Fruit fly (Drosophila melanogaster) whole organism, embryonic: ENCODE data around the gene Sirup.

ENCODE experiments used
- Adf1 ChIP-seq: fragments of 200-800 bp; sonication (Bioruptor generic); IDR thresholded peaks from 2 replicates; pipeline ENCODE4 v1.3.6; 2022; ENCODE audit warnings: missing biosample characterization, missing genetic modification characterization
- CG10321 ChIP-seq: fragments of 200-800 bp; sonication (Bioruptor generic); IDR thresholded peaks from 2 replicates; pipeline ENCODE4 v1.3.6; 2022; ENCODE audit warnings: missing biosample characterization, missing genetic modification characterization
- CG11723 ChIP-seq: fragments of 200-800 bp; sonication (Bioruptor generic); optimal IDR thresholded peaks from 2 replicates; lab custom pipeline; 2017; ENCODE audit warnings: missing biosample characterization, mild to moderate bottlenecking, missing genetic modification characterization
- CG13894 ChIP-seq: fragments of 200-800 bp; sonication (Bioruptor generic); optimal IDR thresholded peaks from 3 replicates; lab custom pipeline; 2018; ENCODE audit warnings: missing biosample characterization, mild to moderate bottlenecking, missing genetic modification characterization, moderate library complexity
- CG14014 ChIP-seq: fragments of 200-800 bp; sonication (Bioruptor generic); IDR thresholded peaks from 2 replicates; pipeline ENCODE4 v1.3.6; 2022; ENCODE audit warnings: missing biosample characterization, missing genetic modification characterization
- CG15011 ChIP-seq: fragments of 200-800 bp; sonication (Bioruptor generic); optimal IDR thresholded peaks from 3 replicates; lab custom pipeline; 2018; ENCODE audit warnings: missing biosample characterization, mild to moderate bottlenecking, missing genetic modification characterization
- CG15073 ChIP-seq: fragments of 200-800 bp; sonication (Bioruptor generic); optimal IDR thresholded peaks from 2 replicates; lab custom pipeline; 2016; ENCODE audit warnings: missing biosample characterization, missing genetic modification characterization
- CG1602 ChIP-seq: fragments of 200-800 bp; sonication (Bioruptor generic); optimal IDR thresholded peaks from 3 replicates; lab custom pipeline; 2016; ENCODE audit warnings: missing biosample characterization, missing genetic modification characterization
- CG17802 ChIP-seq: fragments of 200-800 bp; sonication (Bioruptor generic); optimal IDR thresholded peaks from 2 replicates; lab custom pipeline; 2018; ENCODE audit warnings: missing biosample characterization, mild to moderate bottlenecking, missing genetic modification characterization, moderate library complexity
- CG2678 ChIP-seq: fragments of 200-800 bp; sonication (Bioruptor generic); optimal IDR thresholded peaks from 3 replicates; lab custom pipeline; 2019; ENCODE audit warnings: missing biosample characterization, mild to moderate bottlenecking, missing genetic modification characterization, moderate library complexity
- CG3407 ChIP-seq: fragments of 200-800 bp; sonication (Bioruptor generic); optimal IDR thresholded peaks from 2 replicates; lab custom pipeline; 2018; ENCODE audit warnings: missing biosample characterization, mild to moderate bottlenecking, missing genetic modification characterization
- CG34224 ChIP-seq: fragments of 200-800 bp; sonication (Bioruptor generic); IDR thresholded peaks from 3 replicates; pipeline ENCODE4 v1.3.6; 2022; ENCODE audit warnings: missing biosample characterization, missing genetic modification characterization; ENCODE audit not compliant: partially characterized antibody
- CG34422 ChIP-seq: fragments of 200-800 bp; sonication (Bioruptor generic); IDR thresholded peaks from 3 replicates; pipeline ENCODE4 v1.3.6; 2022; ENCODE audit warnings: missing biosample characterization, missing genetic modification characterization
- CG4424 ChIP-seq: fragments of 200-800 bp; sonication (Bioruptor generic); optimal IDR thresholded peaks from 3 replicates; lab custom pipeline; 2016; ENCODE audit warnings: missing biosample characterization, missing genetic modification characterization
- CG6689 ChIP-seq: fragments of 200-800 bp; sonication (Bioruptor generic); IDR thresholded peaks from 2 replicates; pipeline ENCODE4 v1.3.6; 2022; ENCODE audit warnings: missing biosample characterization, missing genetic modification characterization
- CG7987 ChIP-seq: fragments of 200-800 bp; sonication (Bioruptor generic); optimal IDR thresholded peaks from 2 replicates; lab custom pipeline; 2018; ENCODE audit warnings: missing biosample characterization, mild to moderate bottlenecking, missing genetic modification characterization, moderate library complexity
- CG9817 ChIP-seq: fragments of 200-800 bp; sonication (Bioruptor generic); optimal IDR thresholded peaks from 2 replicates; lab custom pipeline; 2018; ENCODE audit warnings: missing biosample characterization, mild to moderate bottlenecking, missing genetic modification characterization, moderate library complexity
- Eip74EF ChIP-seq, 2 experiments: fragments of 200-800 bp in 1 of 2; fragments of >200 bp in 1 of 2; sonication (Bioruptor generic) in 1 of 2; optimal IDR thresholded peaks; 2 replicates each; lab custom pipeline; 2017 to 2019; ENCODE audit warnings: missing biosample characterization in 2 of 2, missing genetic modification characterization in 2 of 2, mild to moderate bottlenecking in 1 of 2, moderate library complexity in 1 of 2
- Hsf ChIP-seq: fragments of 200-800 bp; sonication (Bioruptor generic); optimal IDR thresholded peaks from 3 replicates; lab custom pipeline; 2016; ENCODE audit warnings: missing biosample characterization, missing genetic modification characterization
- Jarid2 ChIP-seq: fragments of 200-800 bp; sonication (Bioruptor generic); optimal IDR thresholded peaks from 3 replicates; lab custom pipeline; 2017; ENCODE audit warnings: mild to moderate bottlenecking, missing biosample characterization, missing genetic modification reagents, missing genetic modification characterization
- Kr ChIP-seq: fragments of 200-800 bp; sonication (Bioruptor generic); optimal IDR thresholded peaks from 2 replicates; lab custom pipeline; 2017; ENCODE audit warnings: missing biosample characterization, mild to moderate bottlenecking, missing genetic modification characterization
- Mad ChIP-seq: fragments of 200-800 bp; sonication (Bioruptor generic); optimal IDR thresholded peaks from 2 replicates; lab custom pipeline; 2016; ENCODE audit warnings: missing biosample characterization, missing genetic modification characterization
- Max ChIP-seq: fragments of 200-800 bp; sonication (Bioruptor generic); optimal IDR thresholded peaks from 2 replicates; lab custom pipeline; 2016; ENCODE audit warnings: missing biosample characterization, mild to moderate bottlenecking, missing genetic modification characterization
- NC2β ChIP-seq: fragments of 200-800 bp; sonication (Bioruptor generic); optimal IDR thresholded peaks from 2 replicates; lab custom pipeline; 2016; ENCODE audit warnings: missing biosample characterization, missing genetic modification characterization
- Opbp ChIP-seq: fragments of 200-800 bp; sonication (Bioruptor generic); IDR thresholded peaks from 3 replicates; pipeline ENCODE4 v1.3.6; 2022; ENCODE audit warnings: missing biosample characterization, missing genetic modification characterization; ENCODE audit not compliant: partially characterized antibody
- Rfx ChIP-seq: fragments of 200-800 bp; sonication (Bioruptor generic); IDR thresholded peaks from 2 replicates; pipeline ENCODE4 v1.3.6; 2022; ENCODE audit warnings: missing biosample characterization, missing genetic modification characterization
- Sox102F ChIP-seq: fragments of 200-800 bp; sonication (Bioruptor generic); optimal IDR thresholded peaks from 2 replicates; lab custom pipeline; 2018; ENCODE audit warnings: missing biosample characterization, mild to moderate bottlenecking, missing genetic modification characterization, moderate library complexity
- TFAM ChIP-seq: fragments of 200-800 bp; sonication (Bioruptor generic); optimal IDR thresholded peaks from 2 replicates; lab custom pipeline; 2017; ENCODE audit warnings: missing biosample characterization, missing genetic modification characterization, inconsistent platforms
- Vsx1 ChIP-seq: fragments of 200-800 bp; sonication (Bioruptor generic); optimal IDR thresholded peaks from 2 replicates; lab custom pipeline; 2017; ENCODE audit warnings: missing biosample characterization, mild to moderate bottlenecking, missing genetic modification characterization, missing genetic modification reagents
- bcd ChIP-seq: fragments of 200-800 bp; sonication (Bioruptor generic); optimal IDR thresholded peaks from 2 replicates; lab custom pipeline; 2017; ENCODE audit warnings: missing biosample characterization, mild to moderate bottlenecking, missing genetic modification characterization
- btn ChIP-seq: fragments of 200-800 bp; sonication (Bioruptor generic); optimal IDR thresholded peaks from 2 replicates; lab custom pipeline; 2016; ENCODE audit warnings: missing biosample characterization, missing genetic modification characterization
- dati ChIP-seq: fragments of 200-800 bp; sonication (Bioruptor generic); IDR thresholded peaks from 2 replicates; pipeline ENCODE4 v1.3.6; 2022; ENCODE audit warnings: missing biosample characterization, missing genetic modification characterization
- dimm ChIP-seq: fragments of 200-800 bp; sonication (Bioruptor generic); IDR thresholded peaks from 2 replicates; pipeline ENCODE4 v1.3.6; 2022; ENCODE audit warnings: missing biosample characterization, missing genetic modification characterization
- disco-r ChIP-seq: fragments of 200-800 bp; sonication (Bioruptor generic); optimal IDR thresholded peaks from 2 replicates; lab custom pipeline; 2016; ENCODE audit warnings: missing biosample characterization, missing genetic modification characterization
- gsb ChIP-seq: fragments of 200-800 bp; sonication (Bioruptor generic); IDR thresholded peaks from 2 replicates; pipeline ENCODE4 v1.3.6; 2022; ENCODE audit warnings: missing biosample characterization, missing genetic modification characterization
- gsb-n ChIP-seq: fragments of 200-800 bp; sonication (Bioruptor generic); optimal IDR thresholded peaks from 3 replicates; lab custom pipeline; 2018; ENCODE audit warnings: missing biosample characterization, mild to moderate bottlenecking, missing genetic modification characterization
- her ChIP-seq: fragments of 200-800 bp; sonication (Bioruptor generic); optimal IDR thresholded peaks from 2 replicates; lab custom pipeline; 2016; ENCODE audit warnings: missing biosample characterization, missing genetic modification characterization
- hth ChIP-seq: fragments of >200 bp; optimal IDR thresholded peaks from 2 replicates; lab custom pipeline; 2017; ENCODE audit warnings: inconsistent platforms
- lov ChIP-seq, 2 experiments: fragments of 200-800 bp in 1 of 2; fragments of >200 bp in 1 of 2; sonication (Bioruptor generic) in 1 of 2; IDR thresholded peaks in 1 of 2; optimal IDR thresholded peaks in 1 of 2; 2 replicates in 1 of 2; 3 replicates in 1 of 2; pipeline versions ENCODE4 v1.3.6 to Lab custom; 2017 to 2022; ENCODE audit warnings: missing biosample characterization in 1 of 2, missing genetic modification characterization in 1 of 2
- mld ChIP-seq: fragments of 200-800 bp; sonication (Bioruptor generic); IDR thresholded peaks from 3 replicates; pipeline ENCODE4 v1.3.6; 2022; ENCODE audit warnings: missing biosample characterization, missing genetic modification characterization; ENCODE audit not compliant: partially characterized antibody
- nmo ChIP-seq: fragments of 200-800 bp; sonication (Bioruptor generic); optimal IDR thresholded peaks from 2 replicates; lab custom pipeline; 2018; ENCODE audit warnings: missing biosample characterization, mild to moderate bottlenecking, missing genetic modification characterization, moderate library complexity
- pita ChIP-seq: fragments of 200-800 bp; sonication (Bioruptor generic); optimal IDR thresholded peaks from 2 replicates; lab custom pipeline; 2017; ENCODE audit warnings: missing biosample characterization, mild to moderate bottlenecking, missing genetic modification characterization
- row ChIP-seq: fragments of 200-800 bp; sonication (Bioruptor generic); IDR thresholded peaks from 3 replicates; pipeline ENCODE4 v1.3.6; 2022; ENCODE audit warnings: missing biosample characterization, missing genetic modification characterization
- sens ChIP-seq: fragments of 200-800 bp; sonication (Bioruptor generic); peaks from one replicate; lab custom pipeline; 2016; ENCODE audit warnings: missing biosample characterization, missing genetic modification characterization
- so ChIP-seq: fragments of 200-800 bp; sonication (Bioruptor generic); IDR thresholded peaks from 3 replicates; pipeline ENCODE4 v1.3.6; 2022; ENCODE audit warnings: missing biosample characterization, missing genetic modification characterization
- ssp ChIP-seq: fragments of 200-800 bp; sonication (Bioruptor generic); IDR thresholded peaks from 2 replicates; pipeline ENCODE4 v1.3.6; 2022; ENCODE audit warnings: missing biosample characterization, missing genetic modification characterization
- twi ChIP-seq: fragments of 200-800 bp; optimal IDR thresholded peaks from 2 replicates; lab custom pipeline; 2019; ENCODE audit warnings: missing biosample characterization, mild to moderate bottlenecking, missing genetic modification characterization, moderate library complexity
- usp ChIP-seq: fragments of >200 bp; optimal IDR thresholded peaks from 2 replicates; lab custom pipeline; 2017; ENCODE audit warnings: missing biosample characterization, missing genetic modification characterization

Gene Sirup

DNA sequence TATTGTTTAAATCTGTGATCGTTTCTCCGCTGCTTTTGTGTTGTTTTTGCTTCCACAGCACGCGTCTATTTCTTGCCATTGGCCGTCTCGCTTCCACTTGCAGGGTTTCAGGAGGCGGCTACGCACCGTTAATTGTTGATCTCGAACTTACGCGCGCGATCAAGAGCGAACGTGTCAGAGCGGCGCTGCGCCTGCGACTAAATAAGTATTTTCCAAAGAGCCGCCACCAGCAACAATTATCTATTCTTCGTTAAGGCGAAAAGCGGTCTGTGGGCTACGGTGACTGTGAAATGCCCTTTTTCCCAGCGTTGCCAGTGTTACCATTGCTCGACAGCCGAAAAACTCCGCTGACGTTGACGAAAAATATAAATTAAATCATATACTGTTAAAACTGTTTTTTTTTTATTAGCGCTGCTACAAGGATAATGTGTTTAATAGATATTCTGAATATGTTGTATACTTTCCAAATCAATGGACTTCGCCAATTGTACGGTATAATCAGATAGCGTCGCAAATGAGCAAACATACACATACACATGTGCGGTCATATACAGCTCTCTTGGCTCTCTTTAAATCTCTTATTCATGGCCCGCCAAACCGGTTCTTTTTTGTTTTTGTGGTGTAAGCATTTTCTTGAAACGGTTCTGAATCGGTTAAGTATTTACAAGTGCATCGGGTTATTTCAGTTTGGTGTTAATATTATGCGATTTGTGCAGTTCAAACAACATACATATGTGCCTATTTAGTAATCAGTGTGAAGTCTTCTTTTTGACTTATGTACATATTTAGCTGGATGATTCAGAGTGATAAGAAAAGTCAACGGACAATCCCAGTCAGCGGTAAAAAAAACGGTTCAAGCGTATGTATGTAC lies 4.5 kb upstream of the Sirup start, which contains the start of gene pes (continued):
- peak; percentile 32; the same call in 1 of the 2 replicates for TF ChIP-seq CG10321 (GFP tag; lab: Robert Waterston, UW)
- TF ChIP-seq bcd (GFP tag; lab: Kevin White, UChicago): peak; percentile 95
- TF ChIP-seq CG13894 (tag; lab: Kevin White, UChicago): peak; percentile 95
- no peak for TF ChIP-seq CG15073 (GFP tag; lab: Kevin White, UChicago)
- TF ChIP-seq CG1602: peak; percentile 70
- peak; percentile 88 for TF ChIP-seq Sox102F (GFP tag; lab: Kevin White, UChicago)
- TF ChIP-seq sens (GFP tag; lab: Kevin White, UChicago): peak; percentile 80
- TF ChIP-seq Jarid2 (GFP tag; lab: Kevin White, UChicago): peak; percentile 95
- TF ChIP-seq NC2β: no peak
- TF ChIP-seq disco-r (GFP tag; lab: Kevin White, UChicago): no peak
- peak; percentile 71; the same call in 1 of the 2 replicates for TF ChIP-seq dimm (GFP tag; lab: Robert Waterston, UW)
- TF ChIP-seq CG11723 (GFP tag; lab: Kevin White, UChicago): no peak
- peak; percentile 63 for TF ChIP-seq Rfx (GFP tag; lab: Robert Waterston, UW)
- peak; percentile 41; the same call in 1 of the 2 replicates for TF ChIP-seq dati (GFP tag; lab: Robert Waterston, UW)
- TF ChIP-seq CG2678 (tag; lab: Kevin White, UChicago): peak; percentile 97
- peak; percentile 69; the same call in 2 of the 3 replicates for TF ChIP-seq mld (GFP tag; lab: Robert Waterston, UW)
- TF ChIP-seq CG15011: peak; percentile 89
- TF ChIP-seq pita: no peak
- TF ChIP-seq Opbp (GFP tag; lab: Robert Waterston, UW): peak; percentile 51; the same call in 1 of the 3 replicates
- peak; percentile 63 for TF ChIP-seq CG7987 (GFP tag; lab: Kevin White, UChicago)
- peak; percentile 94 for TF ChIP-seq so (GFP tag; lab: Robert Waterston, UW)
- TF ChIP-seq her (GFP tag; lab: Kevin White, UChicago): peak; percentile 72
- peak; percentile 85 for TF ChIP-seq CG14014
- peak; percentile 61 for TF ChIP-seq CG17802 (tag; lab: Kevin White, UChicago)
- TF ChIP-seq hth (lab: Kevin White, UChicago): no peak
- peak; percentile 95 for TF ChIP-seq Max (GFP tag; lab: Kevin White, UChicago)
- peak; percentile 65 for TF ChIP-seq twi (tag; lab: Kevin White, UChicago)
- peak; percentile 87 for TF ChIP-seq Mad
- TF ChIP-seq Kr (GFP tag; lab: Kevin White, UChicago): peak; percentile 34
- peak; percentile 98 for TF ChIP-seq gsb-n
- peak; percentile 59 for TF ChIP-seq btn (GFP tag; lab: Kevin White, UChicago)
- peak; percentile 96 for TF ChIP-seq CG4424
- TF ChIP-seq Hsf (GFP tag; lab: Kevin White, UChicago): peak; percentile 94
- peak in 1 of 2 experiments; percentile 92 for TF ChIP-seq Eip74EF (GFP tag; optimal IDR thresholded peaks at IDR 0.05; lab: Kevin White, UChicago)
- TF ChIP-seq CG3407: peak; percentile 36
- no peak for TF ChIP-seq usp (GFP tag; lab: Kevin White, UChicago)
- no peak for TF ChIP-seq lov (optimal IDR thresholded peaks at IDR 0.05; lab: Kevin White, UChicago)
- TF ChIP-seq lov (GFP tag; IDR thresholded peaks at IDR 0.05; lab: Robert Waterston, UW): peak; percentile 68; the same call in 1 of the 3 replicates
- TF ChIP-seq CG34224 (GFP tag; lab: Robert Waterston, UW): peak; percentile 40
- peak; percentile 84 for TF ChIP-seq CG9817
- peak; percentile 95 for TF ChIP-seq CG34422 (GFP tag; lab: Robert Waterston, UW)
- TF ChIP-seq TFAM (GFP tag; lab: Kevin White, UChicago): peak; percentile 65
- peak; percentile 95 for TF ChIP-seq CG6689 (GFP tag; lab: Robert Waterston, UW)
- peak; percentile 96 for TF ChIP-seq nmo (GFP tag; lab: Kevin White, UChicago)
- TF ChIP-seq row: peak; percentile 91
- TF ChIP-seq Adf1 (GFP tag; lab: Robert Waterston, UW): peak; percentile 76
- TF ChIP-seq gsb (GFP tag; lab: Robert Waterston, UW): peak; percentile 84
- no peak for TF ChIP-seq Vsx1
- TF ChIP-seq ssp: no peak
